Worm (Caenorhabditis elegans): ENCODE measurements around the gene dop-6.

DNA sequence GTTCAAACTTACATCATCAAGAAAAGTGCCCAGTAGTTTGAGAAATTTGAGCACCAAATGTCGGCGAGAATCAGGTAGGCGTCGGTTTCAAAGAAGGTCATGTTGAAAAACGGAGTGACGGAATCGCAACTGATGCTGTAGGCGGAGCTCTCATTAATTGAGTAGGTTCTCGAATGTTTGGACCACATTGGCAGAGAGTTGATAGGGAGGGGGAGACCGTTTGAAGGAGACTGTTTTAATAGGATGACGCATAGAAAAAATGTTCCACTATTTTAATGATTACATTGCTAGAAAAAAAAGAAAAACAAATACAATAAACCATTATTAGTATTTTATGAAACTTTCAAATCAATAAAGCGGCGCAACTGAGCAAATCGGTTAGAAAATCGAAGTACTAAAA lies 42.5 kb downstream of the dop-6 start, which contains the start of gene F14H12.17:
- TF ChIP-seq nhr-25 (tag; optimal IDR thresholded peaks at IDR 0.05) = no peak
- no peak for TF ChIP-seq snpc-4 (tag; optimal IDR thresholded peaks at IDR 0.05)
- no peak for TF ChIP-seq unc-39 (tag; optimal IDR thresholded peaks at IDR 0.05)
- TF ChIP-seq ztf-11 (tag; optimal IDR thresholded peaks at IDR 0.05) = no peak
- TF ChIP-seq ama-1 (optimal IDR thresholded peaks at IDR 0.05) = no peak
- no peak for TF ChIP-seq ZK546.5 (tag; optimal IDR thresholded peaks at IDR 0.05)
- TF ChIP-seq lin-39 (tag; optimal IDR thresholded peaks at IDR 0.05) = no peak
- TF ChIP-seq elt-3 (tag; optimal IDR thresholded peaks at IDR 0.05) = no peak
- TF ChIP-seq elt-2 (tag; optimal IDR thresholded peaks at IDR 0.05) = no peak
- no peak for TF ChIP-seq fkh-10 (GFP tag; optimal IDR thresholded peaks at IDR 0.05)
- no peak for TF ChIP-seq nhr-67 (tag; optimal IDR thresholded peaks at IDR 0.05)
- TF ChIP-seq pha-4 (tag; optimal IDR thresholded peaks at IDR 0.05) = no peak

Data from whole organism, L3 larva.